Fruit fly (Drosophila melanogaster): ENCODE results near the gene Osi11.

Gene Osi11

DNA sequence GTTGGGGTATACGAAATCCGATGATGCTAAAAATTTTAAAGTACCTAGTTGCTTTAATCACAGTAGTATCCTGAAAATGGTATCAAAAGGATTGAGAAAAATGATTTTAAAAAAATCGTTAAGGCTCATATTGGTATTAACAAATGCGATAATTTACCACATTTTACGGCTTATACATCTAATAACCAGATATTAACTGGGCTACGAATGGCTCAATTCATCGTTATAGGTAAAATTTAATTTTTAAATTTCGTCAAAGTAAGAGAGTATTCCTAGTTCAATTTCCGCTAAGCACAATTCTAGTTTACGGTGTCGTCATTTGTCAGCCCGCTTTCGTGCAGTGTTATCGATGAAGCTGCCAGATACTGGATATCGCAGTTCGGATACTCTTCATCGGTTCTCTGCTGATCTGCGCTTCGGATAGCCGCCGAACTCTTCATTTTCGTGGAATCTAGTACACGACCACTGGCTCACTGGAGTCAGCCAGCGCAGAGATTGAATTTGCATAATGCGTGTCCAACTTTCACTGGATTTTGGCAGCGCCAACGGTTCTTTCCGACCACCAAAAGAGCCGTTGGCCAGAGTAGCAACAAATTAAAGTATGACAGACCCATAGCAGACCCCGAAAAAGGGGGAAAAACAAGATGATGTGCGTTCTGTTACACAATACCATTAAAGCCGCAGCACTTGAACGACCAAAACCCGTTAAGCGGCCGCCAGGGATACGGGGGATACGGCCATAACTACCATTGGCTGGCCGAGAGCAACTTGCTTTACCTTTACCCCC lies 39.3 kb downstream of the Osi11 start:
- TF ChIP-seq Hr83 (GFP tag; optimal IDR thresholded peaks at IDR 0.05; ENCODE audit: poor library complexity, severe bottlenecking): no peak
- no peak for TF ChIP-seq Rel (GFP tag; optimal IDR thresholded peaks at IDR 0.05)
- peak; percentile 57 for TF ChIP-seq Rel (tag; optimal IDR thresholded peaks at IDR 0.05)

DNA sequence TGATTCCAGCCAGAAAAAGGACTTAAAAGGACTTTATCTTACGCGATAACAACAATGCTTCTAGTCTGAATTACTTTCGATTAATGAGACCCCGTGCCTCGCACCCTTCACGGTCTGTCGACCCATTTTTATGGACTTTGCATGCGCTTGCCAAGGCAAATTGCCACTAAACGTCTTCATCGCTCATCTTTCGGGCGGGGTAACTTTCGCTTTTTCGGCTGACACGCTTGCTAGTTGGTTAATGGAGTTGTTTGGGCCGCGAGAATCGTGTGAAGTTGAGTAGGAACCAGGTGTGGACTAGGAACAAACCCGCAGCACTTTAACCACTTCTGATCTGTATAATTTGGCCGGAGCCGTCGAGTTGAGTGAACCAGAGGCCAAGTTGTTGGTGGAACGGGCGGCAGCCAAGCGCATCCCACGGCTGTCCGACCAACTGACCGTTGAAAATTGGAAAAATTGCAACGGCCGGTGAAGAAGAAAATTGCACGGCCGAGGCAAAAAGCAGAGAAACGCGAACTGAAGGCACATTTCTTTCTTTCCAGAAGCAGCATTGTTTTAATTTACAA lies 41.5 kb downstream of the Osi11 start, which contains the start of gene Osi5:
Gene Osi5, plus strand, starts transcription at position 516 of the 566 bp plus-strand sequence.
- TF ChIP-seq dl (GFP tag; optimal IDR thresholded peaks at IDR 0.05; ENCODE audit: insufficient read depth in 1 of 2, partially characterized antibody in 2 of 2) (no peak), Sp1 (GFP tag; optimal IDR thresholded peaks at IDR 0.05) (no peak), sv (GFP tag; optimal IDR thresholded peaks at IDR 0.05) (no peak), sage (GFP tag; optimal IDR thresholded peaks at IDR 0.05) (no peak), tai (GFP tag; optimal IDR thresholded peaks at IDR 0.05) (no peak), dsf (GFP tag; optimal IDR thresholded peaks at IDR 0.05; ENCODE audit: borderline replicate concordance) (no peak), dmrt93B (GFP tag; optimal IDR thresholded peaks at IDR 0.05) (no peak), pan (optimal IDR thresholded peaks at IDR 0.05) (no peak), lola (GFP tag; optimal IDR thresholded peaks at IDR 0.05) (no peak), Hr83 (GFP tag; optimal IDR thresholded peaks at IDR 0.05; ENCODE audit: poor library complexity, severe bottlenecking) (no peak), Vsx2 (GFP tag; optimal IDR thresholded peaks at IDR 0.05; ENCODE audit: partially characterized antibody) (no peak), CrebA (GFP tag; optimal IDR thresholded peaks at IDR 0.05; ENCODE audit: borderline replicate concordance) (no peak), Dif (GFP tag; optimal IDR thresholded peaks at IDR 0.05; ENCODE audit: partially characterized antibody) (no peak), HLH106 (tag; optimal IDR thresholded peaks at IDR 0.05) (no peak)

DNA sequence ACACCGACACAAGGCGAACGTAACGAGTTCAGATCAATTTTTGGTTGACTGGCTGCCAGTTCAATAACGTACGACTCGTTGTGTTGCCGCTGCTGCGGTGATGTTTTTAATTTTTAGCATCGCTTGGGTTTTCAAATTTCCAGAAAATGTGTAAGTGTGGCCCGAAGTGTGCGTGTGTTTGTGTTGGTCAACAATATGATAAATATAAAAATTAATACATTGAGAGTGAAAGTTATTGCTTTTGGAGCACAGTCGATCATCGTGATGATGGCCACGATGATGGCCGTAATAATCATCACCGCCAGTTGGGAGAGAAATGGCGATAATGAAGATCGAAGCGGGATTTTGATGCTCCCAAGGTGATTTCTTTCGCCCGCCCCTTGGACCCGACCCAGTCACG lies 42.4 kb downstream of the Osi11 start:
- TF ChIP-seq fru (GFP tag; optimal IDR thresholded peaks at IDR 0.05): no peak
- TF ChIP-seq usp (GFP tag; optimal IDR thresholded peaks at IDR 0.05): no peak
- no peak for TF ChIP-seq jim (GFP tag; optimal IDR thresholded peaks at IDR 0.05)
- no peak for TF ChIP-seq GATAd (GFP tag; optimal IDR thresholded peaks at IDR 0.05)
- no peak for TF ChIP-seq br (GFP tag; optimal IDR thresholded peaks at IDR 0.05)
- TF ChIP-seq Sp1 (GFP tag; optimal IDR thresholded peaks at IDR 0.05): no peak
- TF ChIP-seq Abd-B (GFP tag; optimal IDR thresholded peaks at IDR 0.05): no peak

DNA sequence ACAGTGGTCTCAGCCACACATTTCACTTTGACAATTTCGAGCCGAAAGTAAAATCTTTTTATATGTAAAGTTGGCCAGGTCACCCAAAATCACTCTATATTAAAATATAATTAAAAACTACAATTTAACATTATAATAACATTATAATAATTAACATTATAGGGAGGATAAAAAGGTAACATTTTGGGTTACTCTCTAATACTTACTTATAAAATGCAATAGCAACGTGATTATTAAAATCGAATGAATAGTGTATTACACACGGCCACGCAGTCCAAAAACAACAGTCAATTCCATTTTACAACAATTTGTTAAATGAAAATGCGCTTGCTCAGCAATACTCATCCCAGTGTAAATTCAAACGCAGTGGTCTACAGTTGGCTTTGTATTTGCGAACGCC lies 46.4 kb downstream of the Osi11 start:
- TF ChIP-seq GATAd (GFP tag; optimal IDR thresholded peaks at IDR 0.05) (no peak), Myc (optimal IDR thresholded peaks at IDR 0.05) (no peak), Vsx2 (GFP tag; optimal IDR thresholded peaks at IDR 0.05; ENCODE audit: partially characterized antibody) (no peak), Rel (GFP tag; optimal IDR thresholded peaks at IDR 0.05) (no peak), Rel (tag; optimal IDR thresholded peaks at IDR 0.05) (no peak), Sp1 (GFP tag; optimal IDR thresholded peaks at IDR 0.05) (no peak), Hnf4 (GFP tag; optimal IDR thresholded peaks at IDR 0.05) (no peak), lola (GFP tag; optimal IDR thresholded peaks at IDR 0.05) (no peak), CrebA (GFP tag; optimal IDR thresholded peaks at IDR 0.05; ENCODE audit: borderline replicate concordance) (no peak), psq (GFP tag; optimal IDR thresholded peaks at IDR 0.05) (no peak), usp (GFP tag; optimal IDR thresholded peaks at IDR 0.05) (no peak), woc (GFP tag; optimal IDR thresholded peaks at IDR 0.05) (no peak), HLH106 (tag; optimal IDR thresholded peaks at IDR 0.05) (no peak)

dm6 chr3R:6221681-6222080 lies 46.9 kb downstream of the Osi11 start, which contains the start of gene Osi4:
Osi4 (minus strand) TSS chr3R:6221781.
- TF ChIP-seq Sp1 (GFP tag; optimal IDR thresholded peaks at IDR 0.05) (no peak), woc (GFP tag; optimal IDR thresholded peaks at IDR 0.05) (no peak), Mio (GFP tag; optimal IDR thresholded peaks at IDR 0.05) (no peak), ey (GFP tag; optimal IDR thresholded peaks at IDR 0.05) (no peak), dmrt93B (GFP tag; optimal IDR thresholded peaks at IDR 0.05) (no peak), lola (GFP tag; optimal IDR thresholded peaks at IDR 0.05) (no peak), fru (GFP tag; optimal IDR thresholded peaks at IDR 0.05) (no peak), dsf (GFP tag; optimal IDR thresholded peaks at IDR 0.05; ENCODE audit: borderline replicate concordance) (no peak), Myc (optimal IDR thresholded peaks at IDR 0.05) (no peak), dl (GFP tag; optimal IDR thresholded peaks at IDR 0.05; ENCODE audit: insufficient read depth in 1 of 2, partially characterized antibody in 2 of 2) (no peak), jim (GFP tag; optimal IDR thresholded peaks at IDR 0.05) (no peak), Hr78 (GFP tag; optimal IDR thresholded peaks at IDR 0.05) (no peak)

Data from whole organism, wandering third instar larva.